Worm (Caenorhabditis elegans): Measurements from ENCODE around the gene nol-9.

DNA sequence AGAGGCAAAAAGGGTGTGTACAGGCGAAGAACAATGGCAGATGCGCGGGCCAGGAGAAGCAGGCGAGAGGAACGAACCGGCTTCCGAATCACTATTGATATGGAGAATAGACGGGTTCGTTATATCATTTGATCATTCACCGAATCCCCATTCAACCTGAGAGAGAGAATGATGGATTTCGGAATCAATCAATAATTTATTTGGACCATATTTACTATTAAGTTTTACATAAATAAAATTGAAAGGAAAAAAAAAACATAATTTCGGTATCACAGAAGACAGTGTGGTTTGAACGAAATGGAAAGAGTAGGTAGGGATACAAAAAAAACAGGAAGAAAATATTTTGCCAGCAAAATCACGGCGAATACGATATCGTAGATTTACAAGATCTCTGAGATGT, 23.0 kb downstream of the nol-9 start, which contains the start of gene mam-3:
- no peak for TF ChIP-seq grh-1 (GFP tag; IDR thresholded peaks at IDR 0.05)
- TF ChIP-seq pqm-1 (tag; optimal IDR thresholded peaks at IDR 0.05): no peak
